Fruit fly (Drosophila melanogaster): ENCODE data around the gene CG10600.

dm6 chr2L:18886904-18887303 lies 47.4 kb upstream of the CG10600 start:
- TF ChIP-seq Opbp (GFP tag; IDR thresholded peaks at IDR 0.05; ENCODE audit: partially characterized antibody) (no peak), E2f1 (GFP tag; IDR thresholded peaks at IDR 0.05) (no peak), CG12155 (GFP tag; optimal IDR thresholded peaks at IDR 0.05) (no peak), pnt (GFP tag; optimal IDR thresholded peaks at IDR 0.05) (no peak), Jarid2 (GFP tag; optimal IDR thresholded peaks at IDR 0.05) (no peak), ERR (GFP tag; optimal IDR thresholded peaks at IDR 0.05) (no peak), Kr (GFP tag; optimal IDR thresholded peaks at IDR 0.05) (no peak), ato (GFP tag; IDR thresholded peaks at IDR 0.05; ENCODE audit: partially characterized antibody) (no peak), nerfin-2 (GFP tag; IDR thresholded peaks at IDR 0.05; ENCODE audit: partially characterized antibody) (no peak), Lhr (GFP tag; optimal IDR thresholded peaks at IDR 0.05) (no peak), CG13424 (tag; optimal IDR thresholded peaks at IDR 0.05) (no peak)

Data from whole organism, embryonic.